Fruit fly (Drosophila melanogaster): ENCODE measurements around the gene CG7872.

CG7872 gene

dm6 chrX:15532062-15532461 lies 45.9 kb upstream of the CG7872 start (continued):
- TF ChIP-seq tgo (GFP tag; IDR thresholded peaks at IDR 0.05) (peak; percentile 47; the same call in 1 of the 3 replicates), NC2α (GFP tag; optimal IDR thresholded peaks at IDR 0.05) (no peak), Oaz (GFP tag; IDR thresholded peaks at IDR 0.05) (no peak), GATAe (GFP tag; conservative IDR thresholded peaks at IDR 0.05) (no peak), CG11398 (GFP tag; optimal IDR thresholded peaks at IDR 0.05) (no peak), CG1602 (GFP tag; optimal IDR thresholded peaks at IDR 0.05) (no peak), CG8290 (GFP tag; optimal IDR thresholded peaks at IDR 0.05) (no peak), CG8290 (tag; optimal IDR thresholded peaks at IDR 0.05) (peak in 1 of 2 experiments; percentile 40), ssp (GFP tag; IDR thresholded peaks at IDR 0.05) (peak; percentile 39; the same call in 1 of the 2 replicates), ranshi (GFP tag; IDR thresholded peaks at IDR 0.05) (no peak), lab (GFP tag; optimal IDR thresholded peaks at IDR 0.05) (peak; percentile 60), sisA (GFP tag; IDR thresholded peaks at IDR 0.05) (peak; percentile 59; the same call in 1 of the 2 replicates), CG11723 (GFP tag; optimal IDR thresholded peaks at IDR 0.05) (no peak), CG7786 (GFP tag; optimal IDR thresholded peaks at IDR 0.05) (peak; percentile 20), CG17359 (tag; optimal IDR thresholded peaks at IDR 0.05) (peak; percentile 46), gcm (GFP tag; optimal IDR thresholded peaks at IDR 0.05) (no peak), Side (GFP tag; optimal IDR thresholded peaks at IDR 0.05) (peak; percentile 14), YL-1 (GFP tag; optimal IDR thresholded peaks at IDR 0.05) (no peak), Drgx (GFP tag; IDR thresholded peaks at IDR 0.05) (no peak), br (optimal IDR thresholded peaks at IDR 0.05) (no peak), usp (GFP tag; optimal IDR thresholded peaks at IDR 0.05) (no peak), CG6791 (GFP tag; IDR thresholded peaks at IDR 0.05; ENCODE audit: partially characterized antibody) (no peak), toy (GFP tag; IDR thresholded peaks at IDR 0.05) (no peak), CG15601 (tag; optimal IDR thresholded peaks at IDR 0.05) (no peak), ap (GFP tag; IDR thresholded peaks at IDR 0.05) (0 out of 2 replicates have a peak, but pooled peaks have one; percentile 18), Fer1 (GFP tag; optimal IDR thresholded peaks at IDR 0.05) (peak; percentile 7), HmgD (GFP tag; optimal IDR thresholded peaks at IDR 0.05) (no peak), bab2 (GFP tag; optimal IDR thresholded peaks at IDR 0.05) (no peak), CG3838 (GFP tag; optimal IDR thresholded peaks at IDR 0.05) (no peak), CG11456 (GFP tag; IDR thresholded peaks at IDR 0.05) (peak; percentile 66; the same call in 1 of the 3 replicates), grau (tag; optimal IDR thresholded peaks at IDR 0.05) (peak; percentile 75), CG12299 (tag; optimal IDR thresholded peaks at IDR 0.05) (no peak), Xrp1 (GFP tag; IDR thresholded peaks at IDR 0.05) (0 out of 2 replicates have a peak, but pooled peaks have one; percentile 9), ind (GFP tag; optimal IDR thresholded peaks at IDR 0.05) (peak; percentile 54), CG13296 (GFP tag; optimal IDR thresholded peaks at IDR 0.05) (no peak), zen2 (GFP tag; IDR thresholded peaks at IDR 0.05; ENCODE audit: partially characterized antibody) (no peak), NfI (GFP tag; optimal IDR thresholded peaks at IDR 0.05) (peak; percentile 26), ERR (GFP tag; optimal IDR thresholded peaks at IDR 0.05) (no peak), Hr3 (GFP tag; optimal IDR thresholded peaks at IDR 0.05) (no peak), CG18476 (GFP tag; optimal IDR thresholded peaks at IDR 0.05) (no peak), D19B (GFP tag; optimal IDR thresholded peaks at IDR 0.05) (no peak), pnt (GFP tag; optimal IDR thresholded peaks at IDR 0.05) (no peak), Mrtf (GFP tag; IDR thresholded peaks at IDR 0.05) (0 out of 3 replicates have a peak, but pooled peaks have one; percentile 60), crp (GFP tag; optimal IDR thresholded peaks at IDR 0.05) (no peak), Bteb2 (GFP tag; optimal IDR thresholded peaks at IDR 0.05) (no peak), Med (GFP tag) (peak; percentile 80), CG12155 (GFP tag; optimal IDR thresholded peaks at IDR 0.05) (no peak), CG13123 (GFP tag; optimal IDR thresholded peaks at IDR 0.05) (no peak), cg (GFP tag; optimal IDR thresholded peaks at IDR 0.05) (no peak), Aef1 (GFP tag; IDR thresholded peaks at IDR 0.05) (peak; percentile 40; the same call in 2 of the 3 replicates), CG1233 (GFP tag; optimal IDR thresholded peaks at IDR 0.05) (no peak), Dip3 (GFP tag; optimal IDR thresholded peaks at IDR 0.05) (no peak), Ets97D (GFP tag; optimal IDR thresholded peaks at IDR 0.05) (no peak)

Data from whole organism, embryonic.